Worm (Caenorhabditis elegans) whole organism, L1 larva: Measurements from ENCODE around the gene M02D8.7.

ENCODE experiments used
- alr-1 ChIP-seq: fragments of 200-800 bp; sonication (Bioruptor generic); optimal IDR thresholded peaks from 2 replicates; lab custom pipeline; 2018; ENCODE audit warnings: borderline replicate concordance, mild to moderate bottlenecking, missing genetic modification characterization, missing compliant biosample characterization
- fos-1 ChIP-seq: fragments of 150-350 bp; optimal IDR thresholded peaks from 2 replicates; lab custom pipeline; 2014; ENCODE audit warnings: missing biosample characterization, missing genetic modification characterization
- tlp-1 ChIP-seq: fragments of 150-350 bp; optimal IDR thresholded peaks from 2 replicates; lab custom pipeline; 2014; ENCODE audit warnings: missing biosample characterization, missing genetic modification characterization

ce11 chrX:8723840-8724239, 19.0 kb downstream of the M02D8.7 start:
- TF ChIP-seq fos-1 (no peak), tlp-1 (no peak), alr-1 (tag; lab: Kevin White, UChicago) (no peak)
